Fruit fly (Drosophila melanogaster) whole organism, adult: ENCODE measurements around the gene CG31337.

Source experiments
- CG11617 ChIP-seq: fragments of 200-800 bp; sonication (Bioruptor generic); optimal IDR thresholded peaks from 2 replicates; lab custom pipeline; 2017; ENCODE audit warnings: mild to moderate bottlenecking, missing biosample characterization, missing genetic modification reagents, missing genetic modification characterization
- CG12768 ChIP-seq: fragments of 200-800 bp; sonication (Bioruptor generic); optimal IDR thresholded peaks from 2 replicates; lab custom pipeline; 2017; ENCODE audit warnings: missing biosample characterization, missing genetic modification characterization, mild to moderate bottlenecking, moderate library complexity, missing genetic modification reagents
- CG14711 ChIP-seq: fragments of 200-800 bp; sonication (Bioruptor generic); optimal IDR thresholded peaks from 2 replicates; lab custom pipeline; 2018; ENCODE audit warnings: missing biosample characterization, mild to moderate bottlenecking, missing genetic modification characterization, moderate library complexity
- CG1620 ChIP-seq: fragments of 200-800 bp; sonication (Bioruptor generic); optimal IDR thresholded peaks from 2 replicates; lab custom pipeline; 2016; ENCODE audit warnings: missing biosample characterization, missing genetic modification characterization
- CG33017 ChIP-seq: fragments of 200-800 bp; sonication (Bioruptor generic); optimal IDR thresholded peaks from 2 replicates; lab custom pipeline; 2018; ENCODE audit warnings: missing biosample characterization, mild to moderate bottlenecking, missing genetic modification characterization, moderate library complexity
- CG5204 ChIP-seq: fragments of 200-800 bp; sonication (Bioruptor generic); optimal IDR thresholded peaks from 2 replicates; lab custom pipeline; 2016; ENCODE audit warnings: missing biosample characterization, missing genetic modification characterization
- CG7045 ChIP-seq: fragments of 200-800 bp; sonication (Bioruptor generic); optimal IDR thresholded peaks from 2 replicates; lab custom pipeline; 2017; ENCODE audit warnings: missing biosample characterization, mild to moderate bottlenecking, missing genetic modification characterization
- CG7101 ChIP-seq: fragments of 200-800 bp; sonication (Bioruptor generic); optimal IDR thresholded peaks from 2 replicates; lab custom pipeline; 2018; ENCODE audit warnings: missing biosample characterization, mild to moderate bottlenecking, missing genetic modification characterization, moderate library complexity
- Clk ChIP-seq: fragments of 200-800 bp; sonication (Bioruptor generic); optimal IDR thresholded peaks from 2 replicates; lab custom pipeline; 2017; ENCODE audit warnings: missing biosample characterization, missing genetic modification characterization
- Crg-1 ChIP-seq: fragments of 200-800 bp; sonication (Bioruptor generic); optimal IDR thresholded peaks from 2 replicates; lab custom pipeline; 2016; ENCODE audit warnings: missing biosample characterization, missing genetic modification characterization
- Hr96 ChIP-seq: fragments of 200-800 bp; sonication (Bioruptor generic); optimal IDR thresholded peaks from 2 replicates; lab custom pipeline; 2016; ENCODE audit warnings: missing biosample characterization, missing genetic modification characterization
- Mnt ChIP-seq: fragments of 200-800 bp; sonication (Bioruptor generic); optimal IDR thresholded peaks from 2 replicates; lab custom pipeline; 2016; ENCODE audit warnings: missing biosample characterization, mild to moderate bottlenecking, missing genetic modification characterization
- bab1 ChIP-seq: fragments of 200-800 bp; sonication (Bioruptor generic); optimal IDR thresholded peaks from 3 replicates; lab custom pipeline; 2019; ENCODE audit warnings: missing biosample characterization, mild to moderate bottlenecking, missing genetic modification characterization, moderate library complexity
- cic ChIP-seq: fragments of 200-800 bp; sonication (Bioruptor generic); optimal IDR thresholded peaks from 2 replicates; lab custom pipeline; 2017; ENCODE audit warnings: missing biosample characterization, mild to moderate bottlenecking, missing genetic modification characterization, moderate library complexity
- cnc ChIP-seq, 2 experiments: fragments of >200 bp; optimal IDR thresholded peaks; 2 replicates each; lab custom pipeline; 2017
- kay ChIP-seq: fragments of 200-800 bp; sonication (Bioruptor generic); peaks from one replicate; lab custom pipeline; 2016; ENCODE audit warnings: missing biosample characterization, missing genetic modification characterization, borderline replicate concordance
- ovo ChIP-seq: fragments of 200-800 bp; sonication (Bioruptor generic); optimal IDR thresholded peaks from 2 replicates; lab custom pipeline; 2016; ENCODE audit warnings: missing biosample characterization, missing genetic modification characterization
- pad ChIP-seq: fragments of 200-800 bp; sonication (Bioruptor generic); optimal IDR thresholded peaks from 3 replicates; lab custom pipeline; 2017; ENCODE audit warnings: missing biosample characterization, missing genetic modification characterization, mild to moderate bottlenecking, moderate library complexity, missing genetic modification reagents
- tj ChIP-seq: fragments of 200-800 bp; sonication (Bioruptor generic); optimal IDR thresholded peaks from 3 replicates; lab custom pipeline; 2017; ENCODE audit warnings: missing biosample characterization, mild to moderate bottlenecking, missing genetic modification characterization, moderate library complexity

Gene CG31337

DNA sequence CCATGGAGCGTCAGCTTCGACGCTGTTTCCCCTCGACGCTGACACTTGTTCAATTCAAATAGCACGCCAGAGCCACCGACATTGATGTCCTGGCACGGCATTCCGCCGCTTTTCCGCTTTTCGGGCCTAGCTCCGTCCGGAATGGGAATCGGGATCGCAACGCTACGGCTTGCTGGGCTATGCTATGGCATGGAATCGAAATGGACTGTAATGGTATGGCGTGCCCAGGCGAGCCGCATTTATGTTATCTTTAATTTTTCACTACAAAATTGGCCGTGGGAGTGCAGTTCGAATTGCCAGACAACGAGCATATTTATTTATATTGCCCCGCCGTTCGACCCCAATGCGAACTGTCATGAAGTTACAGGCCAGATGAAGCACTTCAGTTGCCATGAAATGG lies 21.8 kb downstream of the CG31337 start, which contains the start of gene CG12538:
Gene CG12538, minus strand, starts transcription at position 101 of the 400 bp plus-strand sequence.
- TF ChIP-seq Hr96 = no peak
- no peak for TF ChIP-seq CG5204 (GFP tag; lab: Kevin White, UChicago)
- no peak for TF ChIP-seq CG7045 (GFP tag; lab: Kevin White, UChicago)
- no peak for TF ChIP-seq cnc (optimal IDR thresholded peaks at IDR 0.05; lab: Kevin White, UChicago)
- no peak for TF ChIP-seq CG11617
- TF ChIP-seq cic = no peak
- TF ChIP-seq bab1 (GFP tag; lab: Kevin White, UChicago) = no peak

DNA sequence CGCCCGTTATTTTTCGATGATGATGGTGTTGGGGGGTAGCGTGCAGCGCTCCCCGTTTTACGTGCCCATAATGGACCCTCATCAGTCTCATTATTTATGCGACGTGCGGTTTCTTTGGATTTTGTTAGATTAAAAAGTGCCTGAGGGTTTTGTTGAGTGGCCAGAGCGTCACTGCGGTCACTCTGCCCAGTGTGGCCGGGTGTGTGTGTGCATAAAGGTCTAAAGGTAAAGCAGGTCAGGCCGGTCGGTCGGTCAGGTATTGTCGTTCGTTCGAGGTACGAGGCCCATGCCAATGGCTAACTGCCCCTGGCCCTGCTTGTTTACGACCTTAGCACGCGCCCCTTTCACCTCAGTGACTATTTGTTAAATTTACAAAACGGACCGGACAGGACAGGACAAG lies 35.4 kb downstream of the CG31337 start:
- TF ChIP-seq tj (no peak), CG7101 (tag; lab: Kevin White, UChicago) (no peak), cnc (optimal IDR thresholded peaks at IDR 0.05; lab: Kevin White, UChicago) (no peak), pad (GFP tag; lab: Kevin White, UChicago) (no peak), CG33017 (no peak), CG12768 (GFP tag; lab: Kevin White, UChicago) (no peak), CG7045 (GFP tag; lab: Kevin White, UChicago) (no peak), Mnt (GFP tag; lab: Kevin White, UChicago) (no peak), CG5204 (GFP tag; lab: Kevin White, UChicago) (no peak), CG11617 (no peak), cic (no peak), bab1 (GFP tag; lab: Kevin White, UChicago) (no peak), Clk (GFP tag; lab: Kevin White, UChicago) (no peak), Crg-1 (GFP tag; lab: Kevin White, UChicago) (no peak), kay (no peak), ovo (GFP tag; lab: Kevin White, UChicago) (no peak), CG14711 (tag; lab: Kevin White, UChicago) (no peak), CG1620 (GFP tag; lab: Kevin White, UChicago) (no peak)
